Fruit fly (Drosophila melanogaster) whole organism, adult: ENCODE measurements around the gene Elba2.

Experiments
- CG11617 ChIP-seq: fragments of 200-800 bp; sonication (Bioruptor generic); optimal IDR thresholded peaks from 2 replicates; lab custom pipeline; 2017; ENCODE audit warnings: mild to moderate bottlenecking, missing biosample characterization, missing genetic modification reagents, missing genetic modification characterization
- CG5204 ChIP-seq: fragments of 200-800 bp; sonication (Bioruptor generic); optimal IDR thresholded peaks from 2 replicates; lab custom pipeline; 2016; ENCODE audit warnings: missing biosample characterization, missing genetic modification characterization
- CG7045 ChIP-seq: fragments of 200-800 bp; sonication (Bioruptor generic); optimal IDR thresholded peaks from 2 replicates; lab custom pipeline; 2017; ENCODE audit warnings: missing biosample characterization, mild to moderate bottlenecking, missing genetic modification characterization
- Hr96 ChIP-seq: fragments of 200-800 bp; sonication (Bioruptor generic); optimal IDR thresholded peaks from 2 replicates; lab custom pipeline; 2016; ENCODE audit warnings: missing biosample characterization, missing genetic modification characterization
- Mnt ChIP-seq: fragments of 200-800 bp; sonication (Bioruptor generic); optimal IDR thresholded peaks from 2 replicates; lab custom pipeline; 2016; ENCODE audit warnings: missing biosample characterization, mild to moderate bottlenecking, missing genetic modification characterization
- bab1 ChIP-seq: fragments of 200-800 bp; sonication (Bioruptor generic); optimal IDR thresholded peaks from 3 replicates; lab custom pipeline; 2019; ENCODE audit warnings: missing biosample characterization, mild to moderate bottlenecking, missing genetic modification characterization, moderate library complexity
- cic ChIP-seq: fragments of 200-800 bp; sonication (Bioruptor generic); optimal IDR thresholded peaks from 2 replicates; lab custom pipeline; 2017; ENCODE audit warnings: missing biosample characterization, mild to moderate bottlenecking, missing genetic modification characterization, moderate library complexity
- cnc ChIP-seq, 2 experiments: fragments of >200 bp; optimal IDR thresholded peaks; 2 replicates each; lab custom pipeline; 2017
- kay ChIP-seq: fragments of 200-800 bp; sonication (Bioruptor generic); peaks from one replicate; lab custom pipeline; 2016; ENCODE audit warnings: missing biosample characterization, missing genetic modification characterization, borderline replicate concordance
- ovo ChIP-seq: fragments of 200-800 bp; sonication (Bioruptor generic); optimal IDR thresholded peaks from 2 replicates; lab custom pipeline; 2016; ENCODE audit warnings: missing biosample characterization, missing genetic modification characterization
- pad ChIP-seq: fragments of 200-800 bp; sonication (Bioruptor generic); optimal IDR thresholded peaks from 3 replicates; lab custom pipeline; 2017; ENCODE audit warnings: missing biosample characterization, missing genetic modification characterization, mild to moderate bottlenecking, moderate library complexity, missing genetic modification reagents

DNA sequence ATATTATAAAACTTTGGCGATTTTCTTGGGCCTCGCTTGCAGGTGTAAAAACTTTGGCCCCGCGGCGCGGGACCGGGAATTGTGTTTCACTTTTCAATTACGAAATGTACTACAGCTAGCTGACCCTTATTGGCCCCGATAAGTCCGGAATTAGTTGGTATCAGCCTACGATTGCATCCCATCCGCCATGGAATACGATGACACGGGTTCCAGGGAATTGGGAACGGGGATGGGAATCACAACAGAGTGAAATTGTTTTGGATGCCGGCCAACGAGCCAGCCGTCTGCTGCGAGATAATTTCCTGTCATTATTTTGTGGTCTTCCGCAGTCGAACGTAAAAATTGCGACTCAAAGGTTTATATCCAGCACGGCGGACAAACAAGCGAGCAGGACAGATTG is 51.3 kb downstream of the Elba2 start:
- TF ChIP-seq Mnt (GFP tag; lab: Kevin White, UChicago) (no peak), Hr96 (GFP tag; lab: Kevin White, UChicago) (no peak), CG7045 (GFP tag; lab: Kevin White, UChicago) (no peak), kay (GFP tag; lab: Kevin White, UChicago) (no peak), cnc (optimal IDR thresholded peaks at IDR 0.05; lab: Kevin White, UChicago) (no peak), bab1 (GFP tag; lab: Kevin White, UChicago) (no peak), pad (no peak), cic (no peak), CG11617 (GFP tag; lab: Kevin White, UChicago) (no peak), ovo (GFP tag; lab: Kevin White, UChicago) (no peak), CG5204 (GFP tag; lab: Kevin White, UChicago) (no peak)
